Worm (Caenorhabditis elegans): ENCODE data around the gene cyp-33B1.
A peak's percentile ranks its signal among the peaks of the same experiment; 100 is the strongest.

Gene cyp-33B1

DNA sequence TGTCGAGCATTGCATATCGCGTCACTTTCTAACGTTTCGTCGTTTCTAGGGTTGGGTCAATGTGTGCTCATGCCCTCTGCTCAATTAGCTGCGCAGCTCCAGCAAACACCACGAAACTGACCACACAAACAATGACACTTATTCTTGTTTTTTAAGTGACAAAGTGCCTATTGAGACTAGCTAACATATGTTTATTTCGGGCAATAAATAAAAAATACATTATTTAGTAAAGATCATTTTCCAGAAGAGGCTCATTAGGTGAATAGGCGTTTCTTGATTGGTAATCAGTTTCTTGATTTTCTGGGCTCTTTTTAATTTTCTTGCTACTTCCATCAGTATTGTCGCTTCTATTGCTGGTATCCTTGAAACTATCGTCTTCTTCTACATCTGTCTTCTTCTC, 28.6 kb downstream of the cyp-33B1 start, which contains the start of gene T27E4.5 (continued):
- TF ChIP-seq B0261.1 (tag; optimal IDR thresholded peaks at IDR 0.05), result no peak

DNA sequence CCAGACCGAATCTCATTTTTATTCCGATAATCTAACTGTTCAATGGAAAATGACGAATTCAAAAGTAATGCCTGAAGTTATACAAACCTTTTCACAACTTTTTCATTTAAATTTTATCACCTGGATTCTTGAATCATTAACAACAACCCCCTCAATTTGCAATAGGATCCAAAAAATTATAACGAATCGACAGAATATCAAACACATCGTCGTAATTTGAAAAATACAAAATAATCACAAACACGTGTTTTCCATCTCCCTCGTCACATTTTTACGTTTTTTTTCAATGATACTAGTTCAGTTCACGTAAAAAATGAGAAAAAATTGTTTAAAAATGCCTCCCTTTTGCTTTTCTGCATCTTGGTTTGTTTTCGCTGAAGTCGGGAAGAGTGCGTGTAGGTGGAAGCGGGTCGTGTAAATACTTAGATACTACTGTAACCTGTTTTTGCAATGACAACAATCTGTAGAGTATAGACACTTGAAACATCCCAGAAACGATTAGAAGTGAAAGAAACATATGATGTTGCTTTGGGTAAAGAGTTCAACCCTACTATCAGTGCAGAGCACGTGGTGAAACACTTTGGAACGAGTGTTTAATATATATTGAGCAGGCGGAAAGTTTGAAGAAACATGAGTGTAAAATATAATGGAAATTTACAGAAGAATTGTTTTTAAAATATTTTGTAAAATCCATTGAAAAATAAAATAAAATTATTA, 32.4 kb downstream of the cyp-33B1 start, which contains the start of gene oac-50:
TSS of gene oac-50 (minus strand) at position 219 of the 717 bp plus-strand sequence.
- TF ChIP-seq cebp-1 (GFP tag; IDR thresholded peaks at IDR 0.05) (no peak), cebp-1 (tag; optimal IDR thresholded peaks at IDR 0.05) (peak; percentile 18), T07F8.4 (tag; optimal IDR thresholded peaks at IDR 0.05) (no peak)

DNA sequence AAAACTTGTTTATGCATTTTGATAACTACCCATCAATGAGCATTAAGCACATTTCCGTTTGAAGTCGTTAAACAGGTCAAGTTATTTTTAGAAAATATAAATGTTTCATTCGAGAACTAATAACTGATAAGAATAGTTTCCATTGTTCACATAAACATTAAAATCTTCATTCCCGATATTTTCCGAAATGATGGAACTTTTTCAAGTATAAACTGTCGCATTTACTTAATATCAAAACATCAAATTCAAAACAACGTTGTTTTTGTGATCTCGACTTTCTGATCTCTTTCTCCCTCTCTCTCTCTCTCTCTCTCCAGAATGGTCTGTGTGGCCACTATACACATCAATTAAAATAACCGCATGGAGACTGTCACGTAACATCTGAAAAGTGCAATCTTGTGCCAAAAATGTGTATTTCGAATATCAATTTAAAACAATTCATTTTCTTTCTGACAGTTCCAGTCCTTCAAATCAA, 33.3 kb downstream of the cyp-33B1 start:
- TF ChIP-seq egrh-3 (GFP tag; IDR thresholded peaks at IDR 0.05) (no peak), nhr-80 (tag; optimal IDR thresholded peaks at IDR 0.05) (peak; percentile 64), B0035.1 (tag; optimal IDR thresholded peaks at IDR 0.05) (no peak), B0336.3 (GFP tag; IDR thresholded peaks at IDR 0.05) (peak; percentile 37; the same call in 1 of the 2 replicates), cebp-1 (GFP tag; IDR thresholded peaks at IDR 0.05) (0 out of 2 replicates have a peak, but pooled peaks have one; percentile 26), cebp-1 (tag; optimal IDR thresholded peaks at IDR 0.05) (peak; percentile 32), nhr-90 (tag; optimal IDR thresholded peaks at IDR 0.05) (no peak), dox-1 (GFP tag; IDR thresholded peaks at IDR 0.05) (no peak), hlh-26 (GFP tag; conservative IDR thresholded peaks at IDR 0.05) (no peak), ama-1 (optimal IDR thresholded peaks at IDR 0.05) (peak; percentile 69), ama-1 (GFP tag; optimal IDR thresholded peaks at IDR 0.05) (no peak), K12H6.12 (tag; optimal IDR thresholded peaks at IDR 0.05) (no peak), snpc-4 (GFP tag; optimal IDR thresholded peaks at IDR 0.05) (no peak), snpc-4 (tag; optimal IDR thresholded peaks at IDR 0.05) (no peak), mxl-1 (tag; optimal IDR thresholded peaks at IDR 0.05) (no peak), attf-5 (GFP tag; optimal IDR thresholded peaks at IDR 0.05) (no peak), pha-4 (tag; optimal IDR thresholded peaks at IDR 0.05) (peak; percentile 12), ZK185.1 (tag; optimal IDR thresholded peaks at IDR 0.05; ENCODE audit: poor library complexity, severe bottlenecking) (peak; percentile 11), F37B4.10 (GFP tag; IDR thresholded peaks at IDR 0.05) (no peak)

DNA sequence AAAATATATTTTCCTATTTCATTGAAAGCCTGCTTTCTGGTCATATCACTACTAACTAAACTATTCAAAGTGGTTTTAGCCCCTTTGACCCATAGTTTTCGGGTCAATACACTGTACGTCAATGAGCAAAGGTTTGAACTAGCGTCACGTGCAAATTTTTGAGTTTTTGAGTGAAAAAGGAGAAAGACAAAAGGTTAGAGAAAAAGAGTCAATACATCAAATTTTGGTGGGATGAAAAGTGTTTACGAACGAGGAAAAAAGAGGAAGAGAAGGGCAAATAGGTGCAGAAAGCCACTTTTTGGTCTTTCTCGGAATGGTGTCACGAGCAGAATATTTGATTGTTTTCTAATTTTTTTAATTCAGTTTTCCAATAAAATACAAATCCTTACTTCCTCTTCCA, 34.7 kb downstream of the cyp-33B1 start:
- TF ChIP-seq egrh-3 (GFP tag; IDR thresholded peaks at IDR 0.05) (no peak), T07F8.4 (tag; optimal IDR thresholded peaks at IDR 0.05) (no peak), ets-4 (GFP tag; optimal IDR thresholded peaks at IDR 0.05) (no peak)

DNA sequence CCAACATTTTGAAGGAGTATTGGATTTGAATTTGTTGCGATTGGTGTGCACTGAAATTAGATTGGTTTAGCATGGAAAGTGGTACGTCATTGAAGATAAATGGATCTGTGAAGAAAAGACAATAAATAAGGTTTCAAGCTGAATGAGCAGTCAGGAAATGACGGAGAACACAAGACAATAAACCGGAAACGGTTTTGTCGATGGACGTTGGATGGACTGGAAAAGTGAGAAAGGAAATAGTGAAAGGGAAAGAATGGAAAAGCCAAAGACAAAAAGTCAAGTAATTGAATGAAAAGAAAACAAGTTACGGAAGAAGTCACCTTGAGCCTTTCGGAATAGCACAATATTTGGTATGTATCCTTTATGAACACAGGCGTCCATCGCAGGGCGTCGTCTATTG, 35.1 kb downstream of the cyp-33B1 start, which contains the start of gene T27E4.7:
TSS of gene T27E4.7 (minus strand) at position 50 of the 400 bp plus-strand sequence.
- TF ChIP-seq snpc-4 (GFP tag; optimal IDR thresholded peaks at IDR 0.05) (no peak), snpc-4 (tag; optimal IDR thresholded peaks at IDR 0.05) (no peak), hmg-20 (GFP tag; IDR thresholded peaks at IDR 0.05) (no peak), lin-35 (GFP tag; optimal IDR thresholded peaks at IDR 0.05) (no peak), B0035.1 (tag; optimal IDR thresholded peaks at IDR 0.05) (no peak), ztf-18 (tag; optimal IDR thresholded peaks at IDR 0.05) (no peak), B0336.3 (GFP tag; IDR thresholded peaks at IDR 0.05) (no peak), tlf-1 (GFP tag; optimal IDR thresholded peaks at IDR 0.05) (no peak)

DNA sequence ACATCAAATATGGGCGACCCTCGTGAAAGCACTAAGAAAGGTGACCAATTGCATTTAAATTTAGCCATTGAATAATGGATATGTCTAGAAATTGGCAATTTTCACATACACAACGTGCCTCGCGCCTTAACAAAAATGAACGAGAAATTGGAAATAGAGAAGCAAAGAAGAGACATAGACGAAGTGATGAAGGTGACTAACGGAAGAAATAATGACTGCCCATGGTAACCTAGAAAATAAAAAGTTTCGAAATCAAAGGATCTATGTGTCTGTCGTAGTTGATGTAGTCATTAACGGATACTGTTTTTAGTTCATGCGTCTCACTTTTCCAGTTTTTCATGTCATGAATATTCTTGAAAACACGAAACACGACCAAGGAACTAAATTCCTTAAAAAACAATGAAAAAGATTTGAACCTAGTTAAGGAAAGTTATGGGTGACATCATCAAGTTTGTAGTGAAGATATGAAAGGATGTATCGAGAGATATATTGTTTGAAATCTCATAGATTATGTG, 37.0 kb downstream of the cyp-33B1 start:
- no peak for TF ChIP-seq rec-8 (tag; optimal IDR thresholded peaks at IDR 0.05)
- no peak for TF ChIP-seq cebp-1 (GFP tag; IDR thresholded peaks at IDR 0.05)
- peak; percentile 42 for TF ChIP-seq cebp-1 (tag; optimal IDR thresholded peaks at IDR 0.05)
- no peak for TF ChIP-seq lin-40 (tag; optimal IDR thresholded peaks at IDR 0.05)
- TF ChIP-seq let-607 (tag; optimal IDR thresholded peaks at IDR 0.05), result no peak

Measured in whole organism, young adult.